Fruit fly (Drosophila melanogaster) whole organism: ENCODE data around the gene Try29F.

Experiments used
- CG8478 ChIP-seq: fragments of >200 bp; optimal IDR thresholded peaks from 2 replicates; lab custom pipeline; 2018; ENCODE audit warnings: inconsistent platforms
- Dll ChIP-seq: fragments of >200 bp; optimal IDR thresholded peaks from 2 replicates; lab custom pipeline; 2017
- EcR ChIP-seq, 2 experiments: fragments of >200 bp; optimal IDR thresholded peaks; 2 replicates each; lab custom pipeline; 2017; ENCODE audit warnings: missing biosample characterization in 2 of 2, missing genetic modification characterization in 2 of 2, missing genetic modification reagents in 2 of 2
- pan ChIP-seq: fragments of >200 bp; optimal IDR thresholded peaks from 2 replicates; lab custom pipeline; 2017

DNA sequence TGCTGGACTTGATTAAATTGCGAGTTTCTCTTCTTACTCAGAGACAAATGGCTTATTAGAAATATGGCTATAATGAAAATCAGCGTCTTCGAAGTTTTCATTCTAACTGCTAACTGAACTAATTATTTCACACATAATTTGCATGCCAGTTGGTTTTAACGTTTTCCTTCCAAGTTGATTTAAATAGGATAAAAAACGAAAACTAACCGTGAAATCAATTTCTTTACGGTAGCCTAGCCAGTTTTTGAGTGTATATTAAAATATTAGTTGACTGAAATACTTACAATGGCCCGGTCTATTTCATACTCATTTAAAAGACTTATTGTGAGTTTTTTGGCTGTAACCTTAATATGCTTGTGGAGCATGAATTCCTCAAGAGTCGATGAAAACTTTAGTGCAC lies 36.1 kb upstream of the Try29F start, which contains the start of the genes CG9525 and CG32985:
- TF ChIP-seq Dll (lab: Kevin White, UChicago) (no peak), CG8478 (lab: Kevin White, UChicago) (no peak), pan (lab: Kevin White, UChicago) (no peak), EcR (GFP tag; optimal IDR thresholded peaks at IDR 0.05; lab: Kevin White, UChicago) (no peak)
